Fruit fly (Drosophila melanogaster) whole organism: ENCODE data around the gene Coq2.

Source experiments
- CG8478 ChIP-seq: fragments of >200 bp; optimal IDR thresholded peaks from 2 replicates; lab custom pipeline; 2018; ENCODE audit warnings: inconsistent platforms
- Dll ChIP-seq: fragments of >200 bp; optimal IDR thresholded peaks from 2 replicates; lab custom pipeline; 2017
- EcR ChIP-seq, 2 experiments: fragments of >200 bp; optimal IDR thresholded peaks; 2 replicates each; lab custom pipeline; 2017; ENCODE audit warnings: missing biosample characterization in 2 of 2, missing genetic modification characterization in 2 of 2, missing genetic modification reagents in 2 of 2
- pan ChIP-seq: fragments of >200 bp; optimal IDR thresholded peaks from 2 replicates; lab custom pipeline; 2017
- psq ChIP-seq: fragments of >200 bp; optimal IDR thresholded peaks from 2 replicates; lab custom pipeline; 2017
- usp ChIP-seq: fragments of >200 bp; optimal IDR thresholded peaks from 2 replicates; lab custom pipeline; 2017; ENCODE audit warnings: missing biosample characterization, missing genetic modification characterization, mixed read lengths

Gene Coq2

DNA sequence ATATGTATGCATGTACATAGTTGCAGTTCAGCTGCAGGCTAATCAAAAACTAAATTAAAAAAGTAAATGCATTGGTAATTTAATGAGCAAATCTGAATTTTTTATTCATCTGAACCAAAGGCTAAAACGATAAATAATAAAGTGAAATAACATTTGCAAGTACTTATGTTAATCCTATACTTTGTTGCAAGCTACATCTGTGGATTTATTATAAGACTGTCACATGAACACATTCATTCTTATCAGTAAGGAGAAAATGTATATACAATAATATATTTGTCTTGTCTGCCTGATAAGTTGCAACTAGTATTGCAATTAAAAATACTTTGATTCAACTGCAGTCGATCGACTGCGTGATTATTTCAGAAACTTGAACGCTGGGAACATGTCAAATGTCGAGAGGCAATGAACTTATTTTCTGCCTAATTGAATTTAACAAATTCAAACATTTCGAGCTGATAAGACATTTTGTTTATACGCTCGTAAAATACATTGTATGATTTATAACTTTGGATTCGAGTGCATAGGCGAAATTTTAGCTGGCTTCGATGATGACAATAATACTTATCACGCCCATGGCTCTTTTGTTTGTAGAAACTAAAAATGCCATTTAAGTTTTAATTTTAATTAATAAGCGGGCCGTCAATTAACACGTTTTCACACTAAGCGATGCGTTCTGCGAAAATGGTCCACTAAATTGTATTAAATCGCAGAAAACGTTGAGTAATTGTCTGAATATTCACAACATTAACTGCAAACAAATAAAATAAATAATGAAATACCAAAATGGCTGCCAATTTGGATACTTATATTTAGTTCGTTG, 11.8 kb upstream of the Coq2 start:
- no peak for TF ChIP-seq CG8478 (lab: Kevin White, UChicago)
- no peak for TF ChIP-seq EcR (GFP tag; optimal IDR thresholded peaks at IDR 0.05; lab: Kevin White, UChicago)
- no peak for TF ChIP-seq pan (lab: Kevin White, UChicago)
- TF ChIP-seq usp (GFP tag; lab: Kevin White, UChicago), result no peak

DNA sequence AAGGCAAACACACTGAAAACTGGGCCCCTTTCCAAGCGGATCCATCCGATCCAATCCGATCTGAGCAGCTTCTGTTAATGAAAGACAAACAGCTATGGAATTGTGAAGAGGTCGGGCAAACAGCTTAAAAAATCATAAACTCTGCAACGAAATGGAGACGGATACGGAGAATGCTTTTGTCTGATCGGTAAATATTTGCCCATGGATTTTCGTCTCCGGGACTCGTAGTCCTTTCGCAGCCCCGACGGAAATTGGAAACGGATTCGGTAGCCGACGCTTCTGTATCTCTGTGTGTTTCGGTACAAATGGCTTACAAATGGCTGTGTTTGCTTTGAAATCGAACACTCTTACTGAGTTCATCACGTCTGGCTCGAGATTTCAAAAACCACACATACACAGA, 10.5 kb upstream of the Coq2 start:
- TF ChIP-seq psq (lab: Kevin White, UChicago) (no peak), Dll (lab: Kevin White, UChicago) (no peak)

DNA sequence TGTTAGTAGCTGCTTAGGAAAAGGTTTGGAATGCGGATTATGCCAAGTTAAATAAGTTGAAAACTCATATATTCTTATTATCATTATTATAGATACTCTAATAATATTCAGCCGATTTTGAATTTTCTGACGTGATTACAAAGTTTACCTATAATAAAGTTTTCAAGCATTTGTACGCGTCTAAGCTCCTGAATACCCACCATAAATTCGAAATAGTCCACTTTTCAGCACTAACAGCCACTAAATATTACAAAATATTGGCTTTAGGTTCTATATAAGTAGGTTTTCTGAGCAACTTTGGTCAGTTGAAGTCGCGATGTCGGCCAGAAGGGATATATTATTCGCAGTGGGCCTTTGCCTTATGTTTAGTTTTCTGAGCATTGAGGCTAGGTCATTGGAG, 7.7 kb upstream of the Coq2 start, which contains the start of gene CG7443:
TSS of gene CG7443 (plus strand) at position 301 of the 400 bp plus-strand sequence.
- TF ChIP-seq Dll (lab: Kevin White, UChicago) (no peak), usp (GFP tag; lab: Kevin White, UChicago) (no peak), pan (lab: Kevin White, UChicago) (no peak), psq (lab: Kevin White, UChicago) (no peak), CG8478 (lab: Kevin White, UChicago) (no peak)

DNA sequence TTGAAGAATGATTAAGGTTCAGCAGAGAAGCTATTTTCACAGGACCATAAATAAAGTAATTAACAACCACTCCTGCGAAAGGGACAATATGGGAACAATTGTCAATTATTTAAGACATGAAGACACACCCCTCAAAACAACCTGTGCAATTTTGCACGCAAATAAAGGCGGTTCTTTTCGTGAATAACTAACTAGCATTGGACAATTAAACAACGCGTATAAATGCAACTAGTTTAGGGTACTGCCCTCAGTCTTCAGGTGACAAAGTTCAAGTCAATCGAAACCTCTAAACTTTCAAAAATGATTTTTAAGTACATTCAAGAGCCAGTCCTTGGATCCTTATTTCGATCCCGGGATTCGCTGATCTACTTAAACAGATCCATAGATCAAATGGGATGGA, 5.1 kb upstream of the Coq2 start, which contains the start of gene Or85a:
TSS of gene Or85a (plus strand) at position 301 of the 400 bp plus-strand sequence.
- TF ChIP-seq CG8478 (lab: Kevin White, UChicago), result no peak
- no peak for TF ChIP-seq psq (lab: Kevin White, UChicago)
- TF ChIP-seq usp (GFP tag; lab: Kevin White, UChicago), result no peak
- TF ChIP-seq pan (lab: Kevin White, UChicago), result no peak
- no peak for TF ChIP-seq EcR (GFP tag; optimal IDR thresholded peaks at IDR 0.05; lab: Kevin White, UChicago)
- TF ChIP-seq Dll (lab: Kevin White, UChicago), result no peak

DNA sequence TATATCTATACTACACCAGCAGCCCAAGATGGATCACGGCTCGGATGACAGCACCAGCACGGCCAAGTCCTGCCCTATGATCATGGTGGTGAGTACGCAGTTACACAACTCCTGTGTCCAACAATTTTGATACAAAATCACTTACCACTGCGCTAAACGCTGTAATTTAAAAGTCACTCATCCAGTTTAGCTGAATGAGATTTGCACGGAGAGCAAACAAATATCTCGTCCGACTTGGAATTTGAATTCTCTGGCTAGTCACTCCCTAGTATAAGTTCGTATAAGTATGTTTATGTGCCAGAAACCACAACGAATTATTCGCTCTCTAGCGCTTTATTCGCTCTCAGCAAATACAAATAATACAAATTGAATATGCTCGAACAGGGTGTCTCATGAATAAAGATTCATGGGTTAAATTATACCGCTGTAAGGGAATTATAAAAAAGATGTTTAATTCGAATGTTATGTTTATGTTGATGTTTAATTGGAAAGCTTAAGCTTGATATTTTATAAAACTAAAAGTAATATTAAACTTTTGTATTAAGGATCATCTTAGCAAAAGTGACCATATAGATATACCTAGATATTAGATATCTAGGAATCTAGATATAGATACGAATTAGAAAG, 1.5 kb upstream of the Coq2 start:
- TF ChIP-seq usp (GFP tag; lab: Kevin White, UChicago) (no peak), CG8478 (lab: Kevin White, UChicago) (no peak), Dll (lab: Kevin White, UChicago) (no peak), pan (lab: Kevin White, UChicago) (no peak), EcR (GFP tag; optimal IDR thresholded peaks at IDR 0.05; lab: Kevin White, UChicago) (no peak), psq (lab: Kevin White, UChicago) (no peak)

DNA sequence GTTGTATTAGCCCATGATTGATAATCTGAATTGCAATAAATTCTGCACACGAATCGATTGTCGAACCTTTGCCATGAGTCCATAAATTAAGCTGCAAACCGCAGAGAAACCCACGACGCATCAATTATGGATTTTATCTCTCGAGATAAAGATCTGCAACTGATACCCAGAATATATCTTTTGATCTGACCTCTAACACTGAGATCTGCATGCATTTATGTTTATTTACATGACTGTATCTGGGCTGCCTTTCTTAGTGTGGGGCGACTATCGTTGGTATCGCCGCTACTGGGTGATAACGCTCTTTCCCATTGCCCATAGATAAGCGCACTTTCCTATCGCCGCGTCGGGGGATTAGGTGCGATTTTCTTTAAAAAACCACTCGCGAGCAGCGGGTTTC, 872 bp upstream of the Coq2 start, which contains the start of gene Ctr1B:
TSS of gene Ctr1B (plus strand) at position 398 of the 400 bp plus-strand sequence.
- TF ChIP-seq EcR (GFP tag; optimal IDR thresholded peaks at IDR 0.05; lab: Kevin White, UChicago), result no peak
- no peak for TF ChIP-seq usp (GFP tag; lab: Kevin White, UChicago)
- no peak for TF ChIP-seq Dll (lab: Kevin White, UChicago)
- no peak for TF ChIP-seq CG8478 (lab: Kevin White, UChicago)
- TF ChIP-seq psq (lab: Kevin White, UChicago), result no peak
- no peak for TF ChIP-seq pan (lab: Kevin White, UChicago)

DNA sequence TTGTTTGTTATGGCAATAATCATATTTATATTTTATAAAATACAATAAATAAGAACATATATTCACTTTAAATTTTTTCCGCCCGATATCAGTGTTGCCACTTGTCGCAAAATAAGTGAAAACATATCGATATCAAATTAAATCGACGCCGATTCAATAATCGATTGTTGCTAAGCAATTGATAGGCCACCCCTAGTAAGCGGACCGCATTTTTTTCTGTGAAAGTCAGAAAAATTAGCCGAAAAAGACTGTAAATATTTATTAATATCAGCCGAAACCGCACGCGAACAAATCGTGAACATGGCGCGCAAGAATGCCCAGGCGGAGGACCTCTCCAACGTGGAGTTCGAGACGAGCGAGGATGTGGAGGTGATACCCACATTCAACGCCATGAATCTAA, 3.3 kb downstream of the Coq2 start, which contains the start of gene CG7483:
TSS of gene CG7483 (plus strand) at position 171 of the 400 bp plus-strand sequence.
- TF ChIP-seq pan (lab: Kevin White, UChicago) (no peak), usp (GFP tag; lab: Kevin White, UChicago) (no peak), EcR (GFP tag; optimal IDR thresholded peaks at IDR 0.05; lab: Kevin White, UChicago) (no peak), CG8478 (lab: Kevin White, UChicago) (no peak), Dll (lab: Kevin White, UChicago) (no peak), psq (lab: Kevin White, UChicago) (no peak)

DNA sequence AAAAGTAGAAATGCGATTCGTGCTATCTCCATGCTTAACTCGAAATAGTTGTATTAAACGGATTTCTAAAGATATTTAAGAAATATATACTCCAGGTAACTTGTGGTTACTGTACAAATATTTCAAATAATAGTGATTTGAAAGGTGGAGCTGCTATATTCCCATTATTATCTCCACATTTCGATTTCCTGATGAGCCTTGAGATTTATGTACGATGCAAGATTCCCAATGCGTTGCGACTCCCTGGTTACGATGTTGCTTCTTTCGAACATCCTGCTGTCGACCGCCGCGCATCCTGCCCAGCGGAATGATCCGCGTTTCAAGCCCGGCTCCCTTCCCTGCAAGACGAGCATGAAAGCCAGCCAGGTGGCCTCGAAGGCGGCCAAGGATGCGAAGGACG, 4.3 kb downstream of the Coq2 start, which contains the start of the genes CG11694 and CG11698:
TSS of gene CG11694 (minus strand) at position 101 of the 400 bp plus-strand sequence.
TSS of gene CG11698 (plus strand) at position 152 of the 400 bp plus-strand sequence.
- TF ChIP-seq EcR (GFP tag; optimal IDR thresholded peaks at IDR 0.05; lab: Kevin White, UChicago) (no peak), pan (lab: Kevin White, UChicago) (no peak), CG8478 (lab: Kevin White, UChicago) (no peak), Dll (lab: Kevin White, UChicago) (no peak), usp (GFP tag; lab: Kevin White, UChicago) (no peak), psq (lab: Kevin White, UChicago) (no peak)

DNA sequence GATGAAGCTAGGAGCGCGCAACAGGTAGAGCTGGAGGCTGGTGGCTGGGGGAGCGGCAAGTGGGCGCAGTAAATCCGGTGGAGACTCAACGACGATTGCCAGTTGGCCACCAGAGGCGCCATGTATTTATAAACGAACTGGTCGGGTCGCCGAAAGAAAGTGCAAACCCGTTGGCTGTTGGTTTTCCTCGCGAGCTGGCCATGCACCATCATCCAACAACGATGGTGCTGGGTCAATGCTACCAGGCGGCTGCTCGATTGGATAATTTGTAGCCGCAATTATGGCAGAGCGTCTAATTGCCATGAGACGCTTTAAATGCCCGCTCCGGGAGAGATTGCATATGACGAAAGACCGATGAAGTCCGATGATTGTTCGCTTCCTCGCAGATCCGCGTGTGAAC, 5.7 kb downstream of the Coq2 start, which contains the start of gene CG11693:
TSS of gene CG11693 (minus strand) at position 101 of the 400 bp plus-strand sequence.
- TF ChIP-seq usp (GFP tag; lab: Kevin White, UChicago) (no peak), CG8478 (lab: Kevin White, UChicago) (no peak), Dll (lab: Kevin White, UChicago) (no peak), EcR (GFP tag; optimal IDR thresholded peaks at IDR 0.05; lab: Kevin White, UChicago) (no peak), pan (lab: Kevin White, UChicago) (no peak), psq (lab: Kevin White, UChicago) (no peak)

DNA sequence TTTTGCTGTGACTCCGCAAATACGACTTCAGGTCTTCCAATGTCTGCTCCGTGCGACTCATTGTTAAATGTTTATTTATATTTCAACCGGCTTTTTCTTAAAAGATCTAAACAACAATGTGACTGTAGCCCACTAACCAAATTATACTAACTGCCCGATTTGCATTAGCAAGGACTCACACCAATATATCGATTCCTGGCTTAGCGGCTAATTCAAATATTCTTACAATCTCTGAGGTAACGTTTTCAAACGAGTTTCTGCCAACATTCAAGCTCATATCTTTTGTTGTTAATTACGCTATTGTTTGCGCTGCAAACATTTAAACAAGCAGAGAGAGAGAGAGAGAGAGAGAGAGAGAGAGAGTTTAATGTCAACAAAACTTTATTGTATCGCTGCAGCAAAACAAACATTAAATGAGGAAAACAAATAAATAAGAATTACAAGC, 7.8 kb downstream of the Coq2 start, which contains the start of gene tex:
TSS of gene tex (minus strand) at position 131 of the 445 bp plus-strand sequence.
- TF ChIP-seq EcR (GFP tag; optimal IDR thresholded peaks at IDR 0.05; lab: Kevin White, UChicago) (no peak), usp (GFP tag; lab: Kevin White, UChicago) (no peak), pan (lab: Kevin White, UChicago) (no peak), Dll (lab: Kevin White, UChicago) (no peak), psq (lab: Kevin White, UChicago) (no peak), CG8478 (lab: Kevin White, UChicago) (no peak)

DNA sequence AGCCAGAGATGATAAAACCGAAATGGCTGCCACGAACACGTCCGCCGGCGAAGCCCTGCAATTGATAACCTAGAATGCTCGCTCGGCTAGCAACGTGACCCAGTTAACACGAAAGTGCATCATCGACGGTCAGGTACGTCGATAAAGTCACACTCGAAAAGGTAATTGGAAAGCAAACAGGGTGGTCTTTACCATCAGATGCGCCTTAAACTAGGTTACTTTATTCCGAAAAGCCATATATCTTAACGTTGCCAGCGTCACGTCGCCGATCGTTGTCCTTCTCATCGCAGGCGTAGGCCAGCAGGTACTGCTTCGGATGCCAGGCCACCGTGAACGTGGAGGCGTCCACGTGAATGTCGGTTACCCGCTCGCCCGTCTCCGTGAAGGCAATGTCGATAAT, 9.1 kb downstream of the Coq2 start:
- no peak for TF ChIP-seq pan (lab: Kevin White, UChicago)
- no peak for TF ChIP-seq EcR (GFP tag; optimal IDR thresholded peaks at IDR 0.05; lab: Kevin White, UChicago)
- no peak for TF ChIP-seq psq (lab: Kevin White, UChicago)
- TF ChIP-seq CG8478 (lab: Kevin White, UChicago), result no peak
- no peak for TF ChIP-seq Dll (lab: Kevin White, UChicago)
- TF ChIP-seq usp (GFP tag; lab: Kevin White, UChicago), result no peak
